Worm (Caenorhabditis elegans): ENCODE results near the gene T05C12.11.
A peak's percentile ranks its signal among the peaks of the same experiment; 100 is the strongest.

Gene T05C12.11

DNA sequence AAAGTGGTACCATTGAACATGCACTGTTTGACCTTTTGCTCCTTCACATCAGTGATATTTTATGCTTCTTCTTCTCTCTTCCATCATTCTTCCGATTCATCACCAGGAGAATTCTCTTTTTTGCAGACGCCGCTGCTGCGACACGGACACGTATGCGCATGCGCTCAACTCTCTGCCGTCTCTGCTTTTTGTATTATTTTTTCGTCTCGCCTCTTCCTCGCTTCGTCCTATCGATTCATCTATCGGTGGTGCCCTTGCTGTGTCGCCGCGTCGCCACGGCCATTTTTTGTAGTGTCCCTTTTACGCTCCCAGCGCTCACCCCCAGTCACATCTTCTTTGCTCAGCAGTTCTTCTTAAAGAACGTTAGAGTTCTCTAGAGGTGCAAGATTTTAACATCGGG is 44.1 kb downstream of the T05C12.11 start (continued):
- TF ChIP-seq snpc-1.2 (GFP tag; IDR thresholded peaks at IDR 0.05) = no peak
- TF ChIP-seq mes-2 (tag; optimal IDR thresholded peaks at IDR 0.05; ENCODE audit: poor library complexity, severe bottlenecking) = peak; percentile 60
- no peak for TF ChIP-seq spr-1 (tag; optimal IDR thresholded peaks at IDR 0.05)
- no peak for TF ChIP-seq daf-16 (GFP tag; optimal IDR thresholded peaks at IDR 0.05)
- TF ChIP-seq daf-16 (tag; optimal IDR thresholded peaks at IDR 0.05) = peak; percentile 25
- TF ChIP-seq nhr-41 (GFP tag; IDR thresholded peaks at IDR 0.05) = no peak
- TF ChIP-seq ctbp-1 (GFP tag; IDR thresholded peaks at IDR 0.05) = peak; percentile 70
- TF ChIP-seq tag-97 (GFP tag; IDR thresholded peaks at IDR 0.05) = no peak
- no peak for TF ChIP-seq mxl-2 (GFP tag; conservative IDR thresholded peaks at IDR 0.05)
- TF ChIP-seq php-3 (GFP tag; IDR thresholded peaks at IDR 0.05) = no peak
- no peak for TF ChIP-seq lin-39 (tag; optimal IDR thresholded peaks at IDR 0.05)
- no peak for TF ChIP-seq F49E8.2 (tag; optimal IDR thresholded peaks at IDR 0.05; ENCODE audit: borderline replicate concordance)
- no peak for TF ChIP-seq sdz-12 (GFP tag; optimal IDR thresholded peaks at IDR 0.05)
- TF ChIP-seq mdt-29 (GFP tag; IDR thresholded peaks at IDR 0.05) = no peak
- peak; percentile 69 for TF ChIP-seq hlh-11 (tag; optimal IDR thresholded peaks at IDR 0.05)
- TF ChIP-seq ztf-11 (tag; optimal IDR thresholded peaks at IDR 0.05) = no peak
- TF ChIP-seq madf-9 (GFP tag; conservative IDR thresholded peaks at IDR 0.05) = no peak
- no peak for TF ChIP-seq skn-1 (tag; optimal IDR thresholded peaks at IDR 0.05)
- peak; percentile 64 for TF ChIP-seq mxl-3 (GFP tag; optimal IDR thresholded peaks at IDR 0.05)
- no peak for TF ChIP-seq Y5F2A.4 (GFP tag; optimal IDR thresholded peaks at IDR 0.05)
- TF ChIP-seq unc-130 (GFP tag; optimal IDR thresholded peaks at IDR 0.05) = no peak
- no peak for TF ChIP-seq ZK546.5 (tag; optimal IDR thresholded peaks at IDR 0.05)
- no peak for TF ChIP-seq duxl-1 (tag; optimal IDR thresholded peaks at IDR 0.05; ENCODE audit: poor library complexity)
- TF ChIP-seq set-16 (GFP tag; IDR thresholded peaks at IDR 0.05) = no peak
- no peak for TF ChIP-seq ZK337.2 (GFP tag; IDR thresholded peaks at IDR 0.05)
- TF ChIP-seq Y105C5A.15 (GFP tag; IDR thresholded peaks at IDR 0.05) = no peak
- TF ChIP-seq aha-1 (tag) = peak; percentile 82
- TF ChIP-seq lin-13 (GFP tag; optimal IDR thresholded peaks at IDR 0.05) = no peak
- TF ChIP-seq unc-62 (GFP tag; optimal IDR thresholded peaks at IDR 0.05 in 1 of 2) = no peak
- TF ChIP-seq unc-62 (tag; optimal IDR thresholded peaks at IDR 0.05) = no peak
- no peak for TF ChIP-seq zip-11 (GFP tag; IDR thresholded peaks at IDR 0.05)
- TF ChIP-seq nhr-102 (tag; optimal IDR thresholded peaks at IDR 0.05) = no peak
- no peak for TF ChIP-seq ama-1 (optimal IDR thresholded peaks at IDR 0.05)
- TF ChIP-seq cey-2 (tag; optimal IDR thresholded peaks at IDR 0.05; ENCODE audit: borderline replicate concordance, insufficient read depth) = no peak
- no peak for TF ChIP-seq nhr-10 (tag; optimal IDR thresholded peaks at IDR 0.05)

DNA sequence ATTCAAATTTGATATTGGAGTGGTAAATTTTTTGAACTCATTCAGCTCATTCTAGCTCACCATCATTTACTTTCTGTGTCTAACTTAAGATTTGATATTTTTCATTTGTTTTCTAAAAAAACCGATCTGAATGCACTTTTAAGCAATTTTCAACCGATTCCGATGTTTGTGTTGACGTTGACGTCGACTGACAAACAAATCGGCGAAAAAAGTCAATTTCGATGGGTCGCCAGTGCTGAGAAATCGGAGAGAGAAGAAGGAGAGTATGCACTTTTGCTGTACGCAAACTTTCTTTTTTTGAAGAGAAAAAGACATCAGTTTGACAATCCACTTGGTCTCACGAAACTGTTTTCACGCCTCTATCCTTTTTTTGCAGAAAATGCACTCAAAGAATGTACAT is 44.8 kb downstream of the T05C12.11 start:
- TF ChIP-seq unc-62 (GFP tag; optimal IDR thresholded peaks at IDR 0.05 in 1 of 2) (peak in 1 of 2 experiments; percentile 83), unc-62 (tag; optimal IDR thresholded peaks at IDR 0.05) (no peak), nhr-237 (tag; optimal IDR thresholded peaks at IDR 0.05) (no peak), aha-1 (tag) (peak; percentile 73)

DNA sequence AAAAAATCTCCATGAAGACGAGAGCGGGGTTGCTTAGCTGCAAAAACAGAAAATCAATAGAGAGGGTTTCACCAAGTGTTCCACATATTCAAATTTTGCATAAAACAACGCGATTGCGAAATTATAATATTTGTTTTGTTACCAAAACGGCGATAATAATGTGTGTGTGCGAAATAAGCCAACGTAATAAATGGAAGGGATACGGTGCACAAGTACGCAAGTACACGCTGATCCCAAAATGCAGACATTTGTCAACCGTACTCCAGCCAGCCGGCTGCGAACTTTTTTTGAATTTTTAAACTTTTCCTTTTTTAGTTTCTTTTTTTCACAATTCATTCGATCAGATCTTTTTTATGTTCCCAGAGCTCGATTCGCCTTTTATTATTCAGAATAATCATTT is 45.4 kb downstream of the T05C12.11 start, which contains the start of gene ire-1:
ire-1 (minus strand) TSS at position 44 of the 400 bp plus-strand sequence.
- TF ChIP-seq ceh-62 (tag; optimal IDR thresholded peaks at IDR 0.05) (no peak), zip-2 (tag; optimal IDR thresholded peaks at IDR 0.05) (no peak), ceh-82 (tag; optimal IDR thresholded peaks at IDR 0.05) (no peak), ceh-20 (GFP tag; IDR thresholded peaks at IDR 0.05) (no peak), hlh-30 (tag; optimal IDR thresholded peaks at IDR 0.05; ENCODE audit: insufficient read depth) (peak; percentile 42), dve-1 (tag; optimal IDR thresholded peaks at IDR 0.05; ENCODE audit: insufficient read depth) (peak; percentile 72), unc-39 (tag; optimal IDR thresholded peaks at IDR 0.05) (no peak), lin-13 (GFP tag; optimal IDR thresholded peaks at IDR 0.05) (peak; percentile 42), jun-1 (tag; optimal IDR thresholded peaks at IDR 0.05) (no peak), saeg-2 (GFP tag; IDR thresholded peaks at IDR 0.05) (no peak), F26F4.8 (GFP tag; conservative IDR thresholded peaks at IDR 0.05) (no peak), fos-1 (tag; optimal IDR thresholded peaks at IDR 0.05) (no peak), ZK337.2 (GFP tag; IDR thresholded peaks at IDR 0.05) (no peak), Y48G9A.11 (GFP tag; IDR thresholded peaks at IDR 0.05) (no peak), hlh-11 (tag; optimal IDR thresholded peaks at IDR 0.05) (peak; percentile 44), duxl-1 (tag; optimal IDR thresholded peaks at IDR 0.05; ENCODE audit: poor library complexity) (no peak), spr-1 (tag; optimal IDR thresholded peaks at IDR 0.05) (no peak), T20F7.1 (GFP tag; optimal IDR thresholded peaks at IDR 0.05) (peak; percentile 47), F37D6.2 (tag; optimal IDR thresholded peaks at IDR 0.05) (no peak), nhr-6 (tag; optimal IDR thresholded peaks at IDR 0.05) (peak; percentile 38), Y105C5A.15 (GFP tag; IDR thresholded peaks at IDR 0.05) (no peak)

All from whole organism, L4 larva.